Worm (Caenorhabditis elegans) whole organism, L4/young adult: Measurements from ENCODE around the gene agr-1.
"Not testable (repeated sequence)": the region's sequence is repeated elsewhere in the genome, so short reads cannot be mapped to it uniquely, and the experiment has no call there.

Experiments used
- W03F9.2 ChIP-seq: fragments of 150-350 bp; optimal IDR thresholded peaks from 2 replicates; lab custom pipeline; 2014; ENCODE audit warnings: missing biosample characterization, missing genetic modification characterization
- dao-5 ChIP-seq: sonication (generic microtip); optimal IDR thresholded peaks from 2 replicates; lab custom pipeline; 2016; ENCODE audit warnings: missing genotype, missing genetic modification characterization, moderate library complexity, missing compliant biosample characterization
- him-1 ChIP-seq: sonication (generic microtip); optimal IDR thresholded peaks from 2 replicates; lab custom pipeline; 2016; ENCODE audit warnings: missing genotype, missing genetic modification reagents, missing genetic modification characterization, missing compliant biosample characterization

Gene agr-1

ce11 chrII:6775076-6775475 is at the start of gene agr-1:
agr-1 (minus strand) TSS chrII:6775176.
- not testable (repeated sequence) for TF ChIP-seq him-1; dao-5; W03F9.2 (tag; lab: Kevin White, UChicago)

- TF ChIP-seq him-1 (no peak), W03F9.2 (tag; lab: Kevin White, UChicago) (no peak), dao-5 (no peak)
Observed at ce11 chrII:6824524-6824923, 49.5 kb upstream of the agr-1 start.

DNA sequence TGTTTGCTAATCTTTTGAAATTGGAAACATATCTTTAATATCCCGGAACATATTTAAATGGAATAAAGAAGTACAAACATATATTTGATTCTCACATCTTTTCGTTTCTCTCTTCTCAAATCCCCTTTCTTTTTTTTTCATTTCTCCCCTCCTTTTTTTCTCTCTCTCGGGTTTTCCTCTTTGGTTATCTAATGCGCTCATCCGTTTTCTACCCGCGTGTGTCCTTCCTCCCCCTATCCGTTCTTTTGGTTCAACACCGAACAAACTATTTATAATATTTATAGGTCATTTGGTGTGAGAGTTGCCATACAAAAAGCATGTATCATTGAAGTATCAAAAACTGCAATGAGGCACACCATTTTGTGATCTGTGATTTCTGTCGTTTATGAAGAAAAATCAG is 48.9 kb upstream of the agr-1 start:
- TF ChIP-seq W03F9.2 (tag; lab: Kevin White, UChicago) (no peak), him-1 (peak; percentile 40)

DNA sequence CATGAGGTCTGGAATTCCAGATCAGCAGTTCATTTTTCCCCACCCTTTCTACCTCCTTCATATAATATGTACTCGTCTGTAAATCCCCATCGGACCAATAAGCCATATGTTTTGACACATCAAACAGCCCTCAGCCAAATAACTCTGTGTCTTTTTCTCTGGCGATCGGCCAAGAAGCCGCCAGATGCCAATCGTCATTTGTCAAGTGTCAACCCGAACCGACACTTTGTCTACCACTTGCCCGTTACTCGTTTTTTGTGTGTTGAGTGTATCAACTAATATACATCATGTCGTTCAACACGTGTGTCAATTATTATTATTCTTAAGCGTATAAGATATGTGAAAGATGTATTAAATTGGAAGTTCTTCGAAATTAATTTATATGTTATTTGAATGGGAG is 48.3 kb upstream of the agr-1 start:
- TF ChIP-seq W03F9.2 (tag; lab: Kevin White, UChicago) (no peak), him-1 (no peak), dao-5 (no peak)

DNA sequence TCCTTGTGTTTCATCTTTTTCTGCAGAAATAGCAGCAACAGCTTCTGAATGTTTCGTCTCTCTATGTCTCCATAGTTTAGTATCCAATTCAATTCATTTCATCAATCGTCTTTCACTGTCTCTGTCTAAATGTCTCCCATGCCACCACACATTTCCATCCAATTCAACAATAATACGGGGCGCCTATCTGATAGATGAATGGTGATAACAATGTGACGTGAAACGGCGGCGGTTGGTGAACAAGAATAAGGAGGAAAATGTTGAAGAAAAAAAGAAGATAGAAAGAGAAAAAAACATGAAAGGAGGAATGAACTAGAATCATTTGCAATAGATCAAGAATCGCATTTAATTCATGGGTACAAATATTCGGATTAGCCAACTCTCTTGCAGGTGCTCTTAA is 47.4 kb upstream of the agr-1 start:
- peak; percentile 5 for TF ChIP-seq him-1
- no peak for TF ChIP-seq dao-5

- no peak for TF ChIP-seq dao-5
Observed at ce11 chrII:6821832-6822231, 46.9 kb upstream of the agr-1 start.

- no peak for TF ChIP-seq dao-5
- no peak for TF ChIP-seq him-1
- no peak for TF ChIP-seq W03F9.2 (tag; lab: Kevin White, UChicago)
Observed at ce11 chrII:6821118-6821517, 46.1 kb upstream of the agr-1 start.

- TF ChIP-seq W03F9.2 (tag; lab: Kevin White, UChicago) (no peak), dao-5 (no peak), him-1 (peak; percentile 16)
Observed at ce11 chrII:6820278-6820971, 45.4 kb upstream of the agr-1 start.

ce11 chrII:6816324-6816723 is 41.3 kb upstream of the agr-1 start:
- TF ChIP-seq dao-5 (no peak), him-1 (no peak), W03F9.2 (tag; lab: Kevin White, UChicago) (no peak)

DNA sequence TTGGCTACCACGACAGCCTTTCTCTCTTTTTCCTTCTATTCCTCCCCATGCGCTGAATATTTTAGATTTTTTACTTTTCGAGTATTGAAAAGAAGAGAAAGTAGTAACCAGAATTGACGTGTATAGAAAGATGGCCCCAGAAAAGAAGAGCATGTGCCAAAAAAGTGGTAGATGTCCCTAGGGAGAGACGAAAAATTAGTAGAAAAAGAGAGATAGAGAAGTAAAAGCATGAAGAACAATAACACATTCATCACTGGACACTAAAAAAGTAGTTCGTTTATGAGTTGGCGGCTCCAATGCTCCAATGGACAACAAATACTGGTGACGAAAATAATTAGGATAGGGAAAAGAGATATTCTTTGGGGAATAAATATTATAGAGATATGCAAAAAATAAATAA is 37.5 kb upstream of the agr-1 start:
- TF ChIP-seq dao-5: no peak
- TF ChIP-seq him-1: no peak
- TF ChIP-seq W03F9.2 (tag; lab: Kevin White, UChicago): no peak

DNA sequence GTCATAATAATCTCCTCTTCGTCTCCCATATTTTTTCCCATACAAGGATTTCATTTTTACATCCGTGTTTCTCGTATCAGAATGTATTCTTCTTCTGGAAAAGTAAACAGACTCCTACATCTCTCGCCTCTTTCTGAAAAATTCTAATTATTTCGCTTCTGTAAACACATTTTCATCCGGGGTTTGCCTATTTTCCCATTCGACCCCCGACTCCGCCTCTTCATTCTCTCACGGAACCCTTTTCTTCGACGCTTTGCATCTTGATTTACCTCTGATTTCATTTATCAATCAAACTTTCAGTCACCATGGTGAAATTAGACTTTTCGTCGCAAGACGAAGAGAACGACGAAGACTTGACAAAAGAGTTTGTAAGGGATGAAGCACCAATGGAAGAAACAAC is 35.7 kb upstream of the agr-1 start, which contains the start of gene snt-1:
Gene snt-1 (plus strand): TSS at position 301 of the 400 bp plus-strand sequence.
- no peak for TF ChIP-seq dao-5
- no peak for TF ChIP-seq him-1

ce11 chrII:6808539-6808938 is 33.6 kb upstream of the agr-1 start:
- TF ChIP-seq W03F9.2 (tag; lab: Kevin White, UChicago): no peak
- peak; percentile 80 for TF ChIP-seq him-1
- no peak for TF ChIP-seq dao-5

ce11 chrII:6807162-6807561 is 32.2 kb upstream of the agr-1 start, which contains the start of gene F31E8.5:
F31E8.5 (minus strand) TSS chrII:6807262.
- TF ChIP-seq W03F9.2 (tag; lab: Kevin White, UChicago): no peak
- TF ChIP-seq dao-5: no peak
- TF ChIP-seq him-1: no peak

- TF ChIP-seq dao-5: no peak
- TF ChIP-seq W03F9.2 (tag; lab: Kevin White, UChicago): no peak
- no peak for TF ChIP-seq him-1
Observed at ce11 chrII:6803024-6803423, 28.0 kb upstream of the agr-1 start, which contains the start of gene tab-1. tab-1 (plus strand) TSS chrII:6803324.

ce11 chrII:6801262-6801661 is 26.3 kb upstream of the agr-1 start:
- TF ChIP-seq W03F9.2 (tag; lab: Kevin White, UChicago) (no peak), dao-5 (no peak), him-1 (no peak)

ce11 chrII:6800104-6800711 is 25.2 kb upstream of the agr-1 start, which contains the start of gene F31E8.4:
F31E8.4 (minus strand) TSS chrII:6800154.
- TF ChIP-seq him-1: no peak
